Worm (Caenorhabditis elegans) whole organism, late embryonic: ENCODE results near the gene Y11D7A.8.

Source experiments
- K02D7.2 ChIP-seq: sonication (generic microtip); optimal IDR thresholded peaks from 2 replicates; lab custom pipeline; 2017; ENCODE audit warnings: mild to moderate bottlenecking, missing genetic modification characterization, missing compliant biosample characterization
- ama-1 ChIP-seq: fragments of 150-350 bp; optimal IDR thresholded peaks from 2 replicates; lab custom pipeline; 2014
- ceh-9 ChIP-seq: sonication (generic microtip); optimal IDR thresholded peaks from 2 replicates; lab custom pipeline; 2016; ENCODE audit warnings: mild to moderate bottlenecking, missing genetic modification characterization, inconsistent platforms, missing compliant biosample characterization
- elt-2 ChIP-seq: sonication (generic microtip); optimal IDR thresholded peaks from 2 replicates; lab custom pipeline; 2016; ENCODE audit warnings: missing genetic modification reagents, missing genetic modification characterization, missing compliant biosample characterization
- elt-4 ChIP-seq: sonication (generic microtip); optimal IDR thresholded peaks from 2 replicates; lab custom pipeline; 2016; ENCODE audit warnings: missing genetic modification characterization, missing compliant biosample characterization
- hlh-6 ChIP-seq: sonication (generic microtip); optimal IDR thresholded peaks from 2 replicates; lab custom pipeline; 2016; ENCODE audit warnings: missing genotype, missing genetic modification characterization, missing compliant biosample characterization
- lin-11 ChIP-seq: fragments of 200-800 bp; sonication (Bioruptor generic); optimal IDR thresholded peaks from 2 replicates; lab custom pipeline; 2018; ENCODE audit warnings: mild to moderate bottlenecking, missing genetic modification characterization, missing compliant biosample characterization
- nhr-232 ChIP-seq: sonication (generic microtip); optimal IDR thresholded peaks from 2 replicates; lab custom pipeline; 2016; ENCODE audit warnings: missing genetic modification characterization, missing compliant biosample characterization
- npax-4 ChIP-seq: sonication (generic microtip); optimal IDR thresholded peaks from 2 replicates; lab custom pipeline; 2016; ENCODE audit warnings: missing genetic modification characterization, missing compliant biosample characterization
- pag-3 ChIP-seq: sonication (generic microtip); optimal IDR thresholded peaks from 2 replicates; lab custom pipeline; 2016; ENCODE audit warnings: missing compliant biosample characterization, missing genetic modification characterization, borderline replicate concordance
- pros-1 ChIP-seq: fragments of 150-350 bp; optimal IDR thresholded peaks from 2 replicates; lab custom pipeline; 2014; ENCODE audit warnings: missing biosample characterization, missing genetic modification reagents, missing genetic modification characterization

DNA sequence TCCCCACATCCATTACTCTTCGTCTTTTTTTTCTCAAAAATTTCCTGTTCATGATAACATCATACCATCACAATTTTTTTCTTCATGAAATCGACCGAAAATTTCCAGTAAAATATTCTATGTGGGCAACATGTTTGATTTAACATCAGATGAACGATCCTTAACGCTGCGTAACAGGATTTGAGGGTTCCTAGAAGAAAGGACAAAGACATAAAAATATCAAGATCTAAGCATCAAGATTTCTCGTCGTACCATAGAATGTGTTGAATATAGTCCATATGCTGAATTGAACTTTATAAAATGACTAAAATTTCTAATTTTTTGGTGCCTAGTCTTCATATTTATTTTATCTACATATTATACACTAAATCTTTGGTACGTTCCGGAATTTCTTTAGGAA, 48.9 kb downstream of the Y11D7A.8 start, which contains the start of gene F49C12.3:
- TF ChIP-seq pag-3 (tag; lab: Kevin White, UChicago), result no peak
- no peak for TF ChIP-seq nhr-232 (tag; lab: Kevin White, UChicago)
- no peak for TF ChIP-seq ama-1 (lab: Kevin White, UChicago)
- TF ChIP-seq elt-4 (tag; lab: Kevin White, UChicago), result no peak
- TF ChIP-seq pros-1 (tag; lab: Kevin White, UChicago), result no peak
- no peak for TF ChIP-seq ceh-9 (tag; lab: Kevin White, UChicago)
- TF ChIP-seq lin-11, result no peak
- no peak for TF ChIP-seq npax-4 (tag; lab: Kevin White, UChicago)
- TF ChIP-seq K02D7.2 (tag; lab: Kevin White, UChicago), result no peak
- no peak for TF ChIP-seq hlh-6 (tag; lab: Kevin White, UChicago)
- no peak for TF ChIP-seq elt-2
